Fruit fly (Drosophila melanogaster): ENCODE results near the gene TfIIFalpha.

The TfIIFalpha gene

DNA sequence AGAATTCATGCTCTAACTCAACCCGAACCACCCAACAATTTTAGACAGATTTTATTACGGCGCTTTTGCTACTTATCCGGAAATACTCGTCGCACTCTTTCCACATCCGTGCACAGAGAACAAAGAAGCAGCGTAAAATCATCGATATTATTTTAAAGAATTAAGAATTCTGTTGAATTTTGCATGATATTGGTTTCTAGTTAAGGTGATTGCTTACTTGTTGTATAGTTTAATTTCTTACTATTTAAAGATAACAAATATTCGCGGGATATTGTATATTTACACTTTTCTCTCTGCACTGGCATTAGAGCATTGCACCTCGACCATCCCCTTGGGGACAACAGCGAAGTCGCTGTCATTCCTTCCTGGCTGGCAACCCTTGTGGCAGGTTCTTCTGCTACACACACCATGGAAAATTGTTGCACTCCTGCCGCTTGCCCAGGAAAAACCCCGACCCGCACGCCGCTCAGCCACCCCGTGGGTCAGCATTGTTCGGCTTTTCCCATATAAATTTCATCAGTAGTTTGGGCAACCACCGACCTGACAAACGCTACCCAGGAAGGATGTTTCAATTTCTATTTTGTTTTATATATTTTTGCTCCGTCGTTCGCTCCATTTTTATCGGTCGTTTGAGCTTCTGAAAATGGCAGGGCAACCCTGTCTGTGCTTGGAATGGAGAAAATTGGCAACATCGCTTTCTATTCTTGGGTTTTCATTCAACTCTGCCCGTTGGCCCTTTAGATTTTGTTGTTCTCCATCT lies 47.5 kb downstream of the TfIIFalpha start (continued):
- TF ChIP-seq Dip2 (GFP tag; IDR thresholded peaks at IDR 0.05) (no peak), CG3407 (GFP tag; optimal IDR thresholded peaks at IDR 0.05) (peak; percentile 99), dmrt99B (tag; optimal IDR thresholded peaks at IDR 0.05) (peak; percentile 74), CG12391 (tag; optimal IDR thresholded peaks at IDR 0.05) (peak; percentile 80), mam (GFP tag; optimal IDR thresholded peaks at IDR 0.05) (peak; percentile 11), HHEX (GFP tag; optimal IDR thresholded peaks at IDR 0.05) (peak; percentile 59), CG10209 (GFP tag; optimal IDR thresholded peaks at IDR 0.05) (peak; percentile 64), Poxn (GFP tag; IDR thresholded peaks at IDR 0.05) (no peak), p53 (GFP tag; optimal IDR thresholded peaks at IDR 0.05) (no peak), Atf-2 (GFP tag; optimal IDR thresholded peaks at IDR 0.05) (peak; percentile 50), nom (GFP tag; optimal IDR thresholded peaks at IDR 0.05) (no peak), fd64A (GFP tag; optimal IDR thresholded peaks at IDR 0.05) (peak; percentile 36), CG13287 (GFP tag; IDR thresholded peaks at IDR 0.05; ENCODE audit: partially characterized antibody) (no peak), CG4424 (GFP tag; optimal IDR thresholded peaks at IDR 0.05) (peak; percentile 60), BEAF-32 (GFP tag; optimal IDR thresholded peaks at IDR 0.05) (no peak), CG10543 (GFP tag; optimal IDR thresholded peaks at IDR 0.05) (no peak), CG13775 (GFP tag; optimal IDR thresholded peaks at IDR 0.05) (peak; percentile 68), klu (GFP tag; IDR thresholded peaks at IDR 0.05) (no peak), B-H1 (GFP tag; IDR thresholded peaks at IDR 0.05) (peak; percentile 64), CG1647 (GFP tag; optimal IDR thresholded peaks at IDR 0.05) (peak; percentile 41), fd96Cb (tag; optimal IDR thresholded peaks at IDR 0.05) (peak; percentile 68), HLHmδ (GFP tag; optimal IDR thresholded peaks at IDR 0.05) (no peak), Doc2 (GFP tag; IDR thresholded peaks at IDR 0.05) (no peak), CG8089 (GFP tag; optimal IDR thresholded peaks at IDR 0.05) (peak; percentile 20), bbx (GFP tag; IDR thresholded peaks at IDR 0.05; ENCODE audit: partially characterized antibody) (no peak), chif (GFP tag; optimal IDR thresholded peaks at IDR 0.05) (peak; percentile 44 to 54), tx (GFP tag; optimal IDR thresholded peaks at IDR 0.05) (no peak), Ets97D (GFP tag; optimal IDR thresholded peaks at IDR 0.05) (no peak), hb (GFP tag; IDR thresholded peaks at IDR 0.05; ENCODE audit: partially characterized antibody) (no peak), CG8359 (GFP tag; optimal IDR thresholded peaks at IDR 0.05; ENCODE audit: borderline replicate concordance) (no peak), corto (GFP tag; optimal IDR thresholded peaks at IDR 0.05) (no peak), gce (GFP tag; IDR thresholded peaks at IDR 0.05) (0 out of 3 replicates have a peak, but pooled peaks have one; percentile 42), tll (GFP tag; optimal IDR thresholded peaks at IDR 0.05) (no peak), sob (GFP tag; IDR thresholded peaks at IDR 0.05) (peak; percentile 67), CG6254 (GFP tag; optimal IDR thresholded peaks at IDR 0.05) (peak; percentile 74), CG6272 (GFP tag; IDR thresholded peaks at IDR 0.05) (peak; percentile 43; the same call in 1 of the 2 replicates), nerfin-2 (GFP tag; IDR thresholded peaks at IDR 0.05; ENCODE audit: partially characterized antibody) (no peak), CG11696 (GFP tag; IDR thresholded peaks at IDR 0.05) (no peak), CG2116 (GFP tag; optimal IDR thresholded peaks at IDR 0.05) (peak; percentile 33), ssp (GFP tag; IDR thresholded peaks at IDR 0.05) (peak; percentile 43; the same call in 1 of the 2 replicates), Ets65A (GFP tag) (peak; percentile 78), CG12299 (tag; optimal IDR thresholded peaks at IDR 0.05) (no peak), CG6689 (GFP tag; IDR thresholded peaks at IDR 0.05) (peak; percentile 79), ash1 (GFP tag; optimal IDR thresholded peaks at IDR 0.05) (no peak), Side (GFP tag; optimal IDR thresholded peaks at IDR 0.05) (peak; percentile 36), HmgZ (tag; optimal IDR thresholded peaks at IDR 0.05) (peak; percentile 21), cas (GFP tag; IDR thresholded peaks at IDR 0.05) (no peak), CG17912 (GFP tag; optimal IDR thresholded peaks at IDR 0.05) (no peak), Antp (GFP tag; optimal IDR thresholded peaks at IDR 0.05) (peak; percentile 28)

Data from whole organism, embryonic.